Worm (Caenorhabditis elegans) whole organism, L1 larva: ENCODE data around the gene C23H5.15.
"Not testable (repeated sequence)": the region's sequence is repeated elsewhere in the genome, so short reads cannot be mapped to it uniquely, and the experiment has no call there.

Experiments
- C04F5.9 ChIP-seq: sonication (generic microtip); optimal IDR thresholded peaks from 2 replicates; lab custom pipeline; 2016; ENCODE audit warnings: missing genetic modification characterization, missing compliant biosample characterization
- C34B4.2 ChIP-seq: sonication (generic microtip); optimal IDR thresholded peaks from 2 replicates; lab custom pipeline; 2017; ENCODE audit warnings: mild to moderate bottlenecking, missing genetic modification characterization, missing compliant biosample characterization
- ceh-8 ChIP-seq: fragments of 200-800 bp; sonication (Bioruptor generic); optimal IDR thresholded peaks from 2 replicates; lab custom pipeline; 2018; ENCODE audit warnings: mild to moderate bottlenecking, missing genetic modification characterization, moderate library complexity, missing compliant biosample characterization
- ceh-82 ChIP-seq, 3 experiments: fragments of 150-350 bp in 1 of 3; sonication (generic microtip) in 2 of 3; optimal IDR thresholded peaks; 2 replicates each; lab custom pipeline; 2014 to 2017; ENCODE audit warnings: missing biosample characterization in 3 of 3, missing genetic modification characterization in 3 of 3
- ceh-88 ChIP-seq: fragments of 200-800 bp; sonication (Bioruptor generic); IDR thresholded peaks from 2 replicates; pipeline ENCODE4 v1.3.6; 2022; ENCODE audit warnings: missing genetic modification characterization, missing compliant biosample characterization
- dsc-1 ChIP-seq: sonication (generic microtip); optimal IDR thresholded peaks from 2 replicates; lab custom pipeline; 2016; ENCODE audit warnings: mild to moderate bottlenecking, missing genetic modification characterization, missing compliant biosample characterization
- efl-1 ChIP-seq, 4 experiments: fragments of 150-350 bp; optimal IDR thresholded peaks in 3 of 4; peaks in 1 of 4; 1 replicate in 1 of 4; 2 replicates in 3 of 4; lab custom pipeline; 2014; ENCODE audit warnings: missing biosample characterization in 2 of 4, missing genetic modification characterization in 2 of 4, missing genetic modification reagents in 2 of 4
- egl-13 ChIP-seq: sonication (generic microtip); optimal IDR thresholded peaks from 2 replicates; lab custom pipeline; 2016; ENCODE audit warnings: missing genotype, missing genetic modification reagents, missing genetic modification characterization, missing compliant biosample characterization
- elt-2 ChIP-seq: sonication (generic microtip); optimal IDR thresholded peaks from 2 replicates; lab custom pipeline; 2016; ENCODE audit warnings: missing genetic modification characterization, mild to moderate bottlenecking, inconsistent platforms, missing compliant biosample characterization, missing genetic modification reagents
- ets-5 ChIP-seq: fragments of 200-800 bp; sonication (Bioruptor generic); IDR thresholded peaks from 2 replicates; pipeline ENCODE4 v1.3.6; 2022; ENCODE audit warnings: missing genetic modification characterization, missing compliant biosample characterization
- fkh-10 ChIP-seq: sonication (generic microtip); optimal IDR thresholded peaks from 2 replicates; lab custom pipeline; 2017; ENCODE audit warnings: missing biosample characterization, missing genetic modification reagents, missing genetic modification characterization
- grh-1 ChIP-seq: fragments of 200-800 bp; sonication (Bioruptor generic); IDR thresholded peaks from 2 replicates; pipeline ENCODE4 v1.3.6; 2022; ENCODE audit warnings: missing genetic modification reagents, missing genetic modification characterization, missing compliant biosample characterization
- hpl-2 ChIP-seq: fragments of 150-350 bp; optimal IDR thresholded peaks from 2 replicates; lab custom pipeline; 2014; ENCODE audit warnings: missing biosample characterization, missing genetic modification reagents, missing genetic modification characterization
- isw-1 ChIP-seq: fragments of 200-800 bp; sonication (Bioruptor generic); IDR thresholded peaks from 2 replicates; pipeline ENCODE4 v1.3.6; 2022; ENCODE audit warnings: missing genetic modification characterization, missing compliant biosample characterization
- lin-13 ChIP-seq: fragments of 150-350 bp; optimal IDR thresholded peaks from 2 replicates; lab custom pipeline; 2014; ENCODE audit warnings: missing biosample characterization, missing genetic modification reagents, missing genetic modification characterization
- lin-39 ChIP-seq: fragments of 150-350 bp; optimal IDR thresholded peaks from 2 replicates; lab custom pipeline; 2014; ENCODE audit warnings: missing biosample characterization, missing genetic modification reagents, missing genetic modification characterization
- lir-3 ChIP-seq: sonication (generic microtip); optimal IDR thresholded peaks from 2 replicates; lab custom pipeline; 2016; ENCODE audit warnings: mild to moderate bottlenecking, missing genetic modification characterization, moderate library complexity, missing compliant biosample characterization; ENCODE audit not compliant: poor library complexity
- mdl-1 ChIP-seq, 2 experiments: fragments of 150-350 bp; optimal IDR thresholded peaks; 2 replicates each; lab custom pipeline; 2014 to 2017; ENCODE audit warnings: missing biosample characterization in 2 of 2, missing genetic modification characterization in 2 of 2, inconsistent platforms in 1 of 2
- mef-2 ChIP-seq: fragments of 150-350 bp; optimal IDR thresholded peaks from 2 replicates; lab custom pipeline; 2014; ENCODE audit warnings: missing biosample characterization, missing genetic modification characterization
- nhr-12 ChIP-seq: sonication (generic microtip); optimal IDR thresholded peaks from 2 replicates; lab custom pipeline; 2017; ENCODE audit warnings: missing biosample characterization, missing genetic modification characterization
- nhr-19 ChIP-seq: fragments of 200-800 bp; sonication (Bioruptor generic); conservative IDR thresholded peaks from 2 replicates; pipeline ENCODE4 v1.3.6; 2022; ENCODE audit warnings: missing genetic modification characterization, missing compliant biosample characterization
- nhr-47 ChIP-seq: sonication (generic microtip); optimal IDR thresholded peaks from 2 replicates; lab custom pipeline; 2016; ENCODE audit warnings: mild to moderate bottlenecking, missing genetic modification characterization, moderate library complexity, missing compliant biosample characterization
- nhr-84 ChIP-seq: sonication (generic microtip); optimal IDR thresholded peaks from 2 replicates; lab custom pipeline; 2017; ENCODE audit warnings: missing biosample characterization, missing genetic modification characterization
- pax-3 ChIP-seq: fragments of 200-800 bp; sonication (Bioruptor generic); optimal IDR thresholded peaks from 2 replicates; lab custom pipeline; 2018; ENCODE audit warnings: mild to moderate bottlenecking, missing genetic modification characterization, moderate library complexity, missing compliant biosample characterization
- rnt-1 ChIP-seq: sonication (generic microtip); optimal IDR thresholded peaks from 2 replicates; lab custom pipeline; 2016; ENCODE audit warnings: mild to moderate bottlenecking, missing genetic modification characterization, moderate library complexity, missing compliant biosample characterization
- snu-23 ChIP-seq: sonication (generic microtip); optimal IDR thresholded peaks from 2 replicates; lab custom pipeline; 2016; ENCODE audit warnings: missing genetic modification characterization, missing compliant biosample characterization
- sox-4 ChIP-seq: sonication (generic microtip); optimal IDR thresholded peaks from 2 replicates; lab custom pipeline; 2016; ENCODE audit warnings: missing genetic modification characterization, missing compliant biosample characterization
- swsn-7 ChIP-seq: sonication (generic microtip); optimal IDR thresholded peaks from 2 replicates; lab custom pipeline; 2016; ENCODE audit warnings: missing genetic modification characterization, missing compliant biosample characterization
- unc-130 ChIP-seq: fragments of 150-350 bp; optimal IDR thresholded peaks from 2 replicates; lab custom pipeline; 2017; ENCODE audit warnings: missing biosample characterization, missing genetic modification characterization, inconsistent platforms
- unc-30 ChIP-seq: sonication (generic microtip); optimal IDR thresholded peaks from 2 replicates; lab custom pipeline; 2017; ENCODE audit warnings: missing biosample characterization, missing genetic modification characterization
- unc-86 ChIP-seq: sonication (generic microtip); optimal IDR thresholded peaks from 2 replicates; lab custom pipeline; 2016; ENCODE audit warnings: missing genetic modification characterization, missing compliant biosample characterization
- zag-1 ChIP-seq: fragments of 150-350 bp; optimal IDR thresholded peaks from 2 replicates; lab custom pipeline; 2014; ENCODE audit warnings: missing biosample characterization, missing genetic modification characterization

The C23H5.15 gene

ce11 chrIV:2052337-2052736, 50.4 kb downstream of the C23H5.15 start (continued):
- TF ChIP-seq grh-1 (GFP tag; lab: Robert Waterston, UW) (no peak), nhr-12 (no peak), pax-3 (no peak), efl-1 (optimal IDR thresholded peaks at IDR 0.05; lab: Kevin White, UChicago) (peak in 1 of 2 experiments; percentile 11), efl-1 (GFP tag; optimal IDR thresholded peaks at IDR 0.05 in 1 of 2; lab: Kevin White, UChicago) (peak in 1 of 2 experiments; percentile 92), mdl-1 (tag; optimal IDR thresholded peaks at IDR 0.05; lab: Kevin White, UChicago) (no peak), lin-39 (tag; lab: Kevin White, UChicago) (no peak), zag-1 (tag; lab: Kevin White, UChicago) (peak; percentile 45), sox-4 (tag; lab: Kevin White, UChicago) (no peak), egl-13 (tag; lab: Kevin White, UChicago) (no peak), dsc-1 (tag; lab: Kevin White, UChicago) (no peak), elt-2 (no peak), ets-5 (GFP tag; lab: Robert Waterston, UW) (no peak), rnt-1 (no peak), snu-23 (peak; percentile 13), isw-1 (GFP tag; lab: Robert Waterston, UW) (no peak), unc-130 (tag; lab: Kevin White, UChicago) (no peak), mef-2 (no peak), unc-86 (tag; lab: Kevin White, UChicago) (no peak), ceh-8 (no peak), nhr-47 (peak; percentile 61), fkh-10 (peak; percentile 7), nhr-84 (tag; lab: Kevin White, UChicago) (no peak), ceh-82 (tag; optimal IDR thresholded peaks at IDR 0.05; lab: Kevin White, UChicago) (no peak), C34B4.2 (tag; lab: Kevin White, UChicago) (no peak), C04F5.9 (no peak), swsn-7 (peak; percentile 37), unc-30 (tag; lab: Kevin White, UChicago) (no peak), nhr-19 (no peak), lin-13 (GFP tag; lab: Kevin White, UChicago) (no peak), hpl-2 (GFP tag; lab: Kevin White, UChicago) (no peak)

- TF ChIP-seq elt-2, lir-3, ceh-88: not testable (repeated sequence)
These were observed 51.5 kb downstream of the C23H5.15 start, which contains the start of gene R05C11.4 for ce11 chrIV:2051195-2051594. R05C11.4 (plus strand) TSS chrIV:2051495.
